Worm (Caenorhabditis elegans): ENCODE measurements around the gene ZK632.10.

ce11 chrIII:9850877-9851276, 23.4 kb upstream of the ZK632.10 start:
- TF ChIP-seq let-526 (GFP tag; IDR thresholded peaks at IDR 0.05), result no peak
- TF ChIP-seq snpc-3.4 (tag; optimal IDR thresholded peaks at IDR 0.05), result no peak
- TF ChIP-seq mes-4 (tag; optimal IDR thresholded peaks at IDR 0.05), result no peak
- TF ChIP-seq F22D6.2 (tag; optimal IDR thresholded peaks at IDR 0.05), result no peak
- TF ChIP-seq nhr-90 (tag; optimal IDR thresholded peaks at IDR 0.05), result no peak
- no peak for TF ChIP-seq unc-62 (GFP tag; optimal IDR thresholded peaks at IDR 0.05)
- TF ChIP-seq pha-4 (tag; optimal IDR thresholded peaks at IDR 0.05), result no peak
- no peak for TF ChIP-seq T26A5.8 (tag; optimal IDR thresholded peaks at IDR 0.05)
- TF ChIP-seq hmg-1.2 (GFP tag; IDR thresholded peaks at IDR 0.05), result no peak

Measured in whole organism, young adult.